Fruit fly (Drosophila melanogaster) whole organism, adult: ENCODE measurements around the gene CG44006.

Experiments used
- CG5204 ChIP-seq: fragments of 200-800 bp; sonication (Bioruptor generic); optimal IDR thresholded peaks from 2 replicates; lab custom pipeline; 2016; ENCODE audit warnings: missing biosample characterization, missing genetic modification characterization
- CG7045 ChIP-seq: fragments of 200-800 bp; sonication (Bioruptor generic); optimal IDR thresholded peaks from 2 replicates; lab custom pipeline; 2017; ENCODE audit warnings: missing biosample characterization, mild to moderate bottlenecking, missing genetic modification characterization
- Hr96 ChIP-seq: fragments of 200-800 bp; sonication (Bioruptor generic); optimal IDR thresholded peaks from 2 replicates; lab custom pipeline; 2016; ENCODE audit warnings: missing biosample characterization, missing genetic modification characterization
- Mnt ChIP-seq: fragments of 200-800 bp; sonication (Bioruptor generic); optimal IDR thresholded peaks from 2 replicates; lab custom pipeline; 2016; ENCODE audit warnings: missing biosample characterization, mild to moderate bottlenecking, missing genetic modification characterization
- cic ChIP-seq: fragments of 200-800 bp; sonication (Bioruptor generic); optimal IDR thresholded peaks from 2 replicates; lab custom pipeline; 2017; ENCODE audit warnings: missing biosample characterization, mild to moderate bottlenecking, missing genetic modification characterization, moderate library complexity
- ovo ChIP-seq: fragments of 200-800 bp; sonication (Bioruptor generic); optimal IDR thresholded peaks from 2 replicates; lab custom pipeline; 2016; ENCODE audit warnings: missing biosample characterization, missing genetic modification characterization
- toe ChIP-seq: fragments of 200-800 bp; sonication (Bioruptor generic); optimal IDR thresholded peaks from 2 replicates; lab custom pipeline; 2016; ENCODE audit warnings: missing biosample characterization, missing genetic modification characterization

DNA sequence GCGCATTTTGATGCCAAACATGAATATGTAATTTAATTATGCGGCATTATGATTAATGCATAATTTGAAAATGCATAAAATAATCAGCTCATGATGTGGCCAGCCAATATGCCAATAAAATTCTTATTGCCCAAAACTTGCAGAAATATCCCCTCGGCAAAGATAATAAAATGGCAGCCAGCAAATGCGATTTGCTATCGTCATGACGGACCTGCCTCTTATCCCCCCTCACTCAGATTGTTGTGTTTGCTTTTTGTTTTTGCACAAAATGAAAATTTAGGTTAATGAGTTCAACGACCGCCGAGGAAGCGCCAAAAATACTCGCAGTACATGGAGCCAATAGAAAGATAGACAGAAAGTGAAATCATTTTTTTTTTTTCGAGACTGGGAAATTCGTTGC is 45.4 kb downstream of the CG44006 start:
- TF ChIP-seq CG7045 (GFP tag; lab: Kevin White, UChicago) (no peak), CG5204 (GFP tag; lab: Kevin White, UChicago) (no peak), Mnt (GFP tag; lab: Kevin White, UChicago) (no peak), ovo (no peak), Hr96 (GFP tag; lab: Kevin White, UChicago) (no peak), cic (GFP tag; lab: Kevin White, UChicago) (no peak), toe (GFP tag; lab: Kevin White, UChicago) (no peak)
